Worm (Caenorhabditis elegans) whole organism, young adult: ENCODE results near the gene rpb-2.
A peak's percentile ranks its signal among the peaks of the same experiment; 100 is the strongest.

Experiments
- B0035.1 ChIP-seq: sonication (generic microtip); optimal IDR thresholded peaks from 2 replicates; lab custom pipeline; 2016; ENCODE audit warnings: missing genetic modification characterization, mild to moderate bottlenecking, missing compliant biosample characterization, missing genotype, missing genetic modification reagents
- B0336.3 ChIP-seq: fragments of 200-800 bp; sonication (Bioruptor generic); IDR thresholded peaks from 2 replicates; pipeline ENCODE4 v1.3.6; 2022; ENCODE audit warnings: missing genetic modification characterization, missing compliant biosample characterization
- C06A6.2 ChIP-seq: fragments of 200-800 bp; sonication (Bioruptor generic); conservative IDR thresholded peaks from 2 replicates; pipeline ENCODE4 v1.3.6; 2022; ENCODE audit warnings: missing genetic modification characterization, missing compliant biosample characterization
- C17E4.6 ChIP-seq: fragments of 200-800 bp; sonication (Bioruptor generic); IDR thresholded peaks from 2 replicates; pipeline ENCODE4 v1.3.6; 2022; ENCODE audit warnings: missing genetic modification reagents, missing genetic modification characterization, missing compliant biosample characterization
- D2030.7 ChIP-seq: fragments of 200-800 bp; sonication (Bioruptor generic); IDR thresholded peaks from 2 replicates; pipeline ENCODE4 v1.3.6; 2022; ENCODE audit warnings: missing genetic modification reagents, missing genetic modification characterization, missing compliant biosample characterization
- F22D6.2 ChIP-seq: sonication (generic microtip); optimal IDR thresholded peaks from 2 replicates; lab custom pipeline; 2016; ENCODE audit warnings: mild to moderate bottlenecking, missing genetic modification characterization, missing compliant biosample characterization
- F39B2.1 ChIP-seq: fragments of 200-800 bp; sonication (Bioruptor generic); IDR thresholded peaks from 2 replicates; pipeline ENCODE4 v1.3.6; 2022; ENCODE audit warnings: missing genetic modification reagents, missing genetic modification characterization, missing compliant biosample characterization
- F52B5.7 ChIP-seq: sonication (generic microtip); optimal IDR thresholded peaks from 2 replicates; lab custom pipeline; 2016; ENCODE audit warnings: mild to moderate bottlenecking, missing genetic modification characterization, missing compliant biosample characterization
- F55B11.4 ChIP-seq: sonication (generic microtip); optimal IDR thresholded peaks from 2 replicates; lab custom pipeline; 2016; ENCODE audit warnings: missing compliant biosample characterization, missing genetic modification characterization, borderline replicate concordance; ENCODE audit not compliant: insufficient read depth
- F57A8.1 ChIP-seq: fragments of 200-800 bp; sonication (Bioruptor generic); optimal IDR thresholded peaks from 2 replicates; lab custom pipeline; 2018; ENCODE audit warnings: mild to moderate bottlenecking, missing genetic modification characterization, moderate library complexity, missing compliant biosample characterization
- K11D2.4 ChIP-seq: fragments of 200-800 bp; sonication (Bioruptor generic); IDR thresholded peaks from 2 replicates; pipeline ENCODE4 v1.3.6; 2022; ENCODE audit warnings: missing genetic modification reagents, missing genetic modification characterization, missing compliant biosample characterization
- T26A5.8 ChIP-seq: sonication (generic microtip); optimal IDR thresholded peaks from 2 replicates; lab custom pipeline; 2016; ENCODE audit warnings: missing genetic modification characterization, missing compliant biosample characterization
- Y67H2A.10 ChIP-seq: fragments of 200-800 bp; sonication (Bioruptor generic); conservative IDR thresholded peaks from 2 replicates; pipeline ENCODE4 v1.3.6; 2022; ENCODE audit warnings: missing genetic modification reagents, missing genetic modification characterization, missing compliant biosample characterization
- Y95B8A.8 ChIP-seq: fragments of 200-800 bp; sonication (Bioruptor generic); IDR thresholded peaks from 2 replicates; pipeline ENCODE4 v1.3.6; 2022; ENCODE audit warnings: missing genetic modification reagents, missing genetic modification characterization, missing compliant biosample characterization
- aptf-2 ChIP-seq: fragments of 200-800 bp; sonication (Bioruptor generic); conservative IDR thresholded peaks from 2 replicates; pipeline ENCODE4 v1.3.6; 2022; ENCODE audit warnings: missing genetic modification reagents, missing genetic modification characterization, missing compliant biosample characterization
- athp-1 ChIP-seq: sonication (generic microtip); optimal IDR thresholded peaks from 2 replicates; lab custom pipeline; 2017; ENCODE audit warnings: mild to moderate bottlenecking, missing genetic modification characterization, missing compliant biosample characterization
- attf-3 ChIP-seq: fragments of 200-800 bp; sonication (Bioruptor generic); conservative IDR thresholded peaks from 2 replicates; pipeline ENCODE4 v1.3.6; 2022; ENCODE audit warnings: missing genetic modification reagents, missing genetic modification characterization, missing compliant biosample characterization
- attf-5 ChIP-seq: fragments of 200-800 bp; sonication (Bioruptor generic); optimal IDR thresholded peaks from 2 replicates; lab custom pipeline; 2018; ENCODE audit warnings: mild to moderate bottlenecking, missing genetic modification characterization, missing compliant biosample characterization
- ceh-27 ChIP-seq: fragments of 200-800 bp; sonication (Bioruptor generic); optimal IDR thresholded peaks from 2 replicates; lab custom pipeline; 2018; ENCODE audit warnings: mild to moderate bottlenecking, missing genetic modification characterization, moderate library complexity, missing compliant biosample characterization
- efl-1 ChIP-seq: fragments of 150-350 bp; optimal IDR thresholded peaks from 2 replicates; lab custom pipeline; 2014; ENCODE audit warnings: missing biosample characterization, missing genetic modification reagents, missing genetic modification characterization
- egl-44 ChIP-seq: fragments of 200-800 bp; sonication (Bioruptor generic); IDR thresholded peaks from 2 replicates; pipeline ENCODE4 v1.3.6; 2022; ENCODE audit warnings: missing genetic modification reagents, missing genetic modification characterization, missing compliant biosample characterization
- ets-4 ChIP-seq: fragments of 200-800 bp; sonication (Bioruptor generic); optimal IDR thresholded peaks from 2 replicates; lab custom pipeline; 2018; ENCODE audit warnings: mild to moderate bottlenecking, missing genetic modification characterization, missing compliant biosample characterization
- fkh-3 ChIP-seq: sonication (generic microtip); optimal IDR thresholded peaks from 2 replicates; lab custom pipeline; 2016; ENCODE audit warnings: mild to moderate bottlenecking, missing genetic modification characterization, missing compliant biosample characterization
- gei-17 ChIP-seq: fragments of 200-800 bp; sonication (Bioruptor generic); optimal IDR thresholded peaks from 2 replicates; lab custom pipeline; 2018; ENCODE audit warnings: mild to moderate bottlenecking, missing genetic modification characterization, missing compliant biosample characterization
- hrde-1 ChIP-seq: sonication (generic microtip); optimal IDR thresholded peaks from 2 replicates; lab custom pipeline; 2016; ENCODE audit warnings: missing genetic modification characterization, mild to moderate bottlenecking, missing compliant biosample characterization, moderate library complexity, missing genotype, missing genetic modification reagents, borderline replicate concordance
- lag-1 ChIP-seq: fragments of 200-800 bp; sonication (Bioruptor generic); IDR thresholded peaks from 2 replicates; pipeline ENCODE4 v1.3.6; 2022; ENCODE audit warnings: missing genetic modification reagents, missing genetic modification characterization, missing compliant biosample characterization
- lin-54 ChIP-seq: fragments of 200-800 bp; sonication (Bioruptor generic); optimal IDR thresholded peaks from 2 replicates; lab custom pipeline; 2018; ENCODE audit warnings: mild to moderate bottlenecking, missing genetic modification characterization, missing compliant biosample characterization
- lir-1 ChIP-seq: fragments of 200-800 bp; sonication (Bioruptor generic); conservative IDR thresholded peaks from 2 replicates; pipeline ENCODE4 v1.3.6; 2022; ENCODE audit warnings: missing genetic modification reagents, missing genetic modification characterization, missing compliant biosample characterization
- lsl-1 ChIP-seq: fragments of 200-800 bp; sonication (Bioruptor generic); optimal IDR thresholded peaks from 2 replicates; lab custom pipeline; 2018; ENCODE audit warnings: mild to moderate bottlenecking, missing genetic modification characterization, moderate library complexity, missing compliant biosample characterization
- lsy-27 ChIP-seq: sonication (generic microtip); optimal IDR thresholded peaks from 2 replicates; lab custom pipeline; 2017; ENCODE audit warnings: missing genetic modification characterization, mild to moderate bottlenecking, missing compliant biosample characterization, antibody characterized with exemption, missing genotype, borderline replicate concordance; ENCODE audit not compliant: insufficient read depth
- madf-10 ChIP-seq: sonication (generic microtip); optimal IDR thresholded peaks from 2 replicates; lab custom pipeline; 2016; ENCODE audit warnings: mild to moderate bottlenecking, missing genetic modification characterization, missing compliant biosample characterization
- madf-6 ChIP-seq: fragments of 200-800 bp; sonication (Bioruptor generic); IDR thresholded peaks from 2 replicates; pipeline ENCODE4 v1.3.6; 2022; ENCODE audit warnings: missing genetic modification reagents, missing genetic modification characterization, missing compliant biosample characterization
- nfya-1 ChIP-seq: sonication (generic microtip); optimal IDR thresholded peaks from 2 replicates; lab custom pipeline; 2017; ENCODE audit warnings: antibody characterized with exemption, missing compliant biosample characterization, missing genetic modification characterization, borderline replicate concordance; ENCODE audit not compliant: insufficient read depth
- nhr-120 ChIP-seq: fragments of 200-800 bp; sonication (Bioruptor generic); IDR thresholded peaks from 2 replicates; pipeline ENCODE4 v1.3.6; 2022; ENCODE audit warnings: missing genetic modification characterization, missing compliant biosample characterization
- nhr-90 ChIP-seq: sonication (generic microtip); optimal IDR thresholded peaks from 2 replicates; lab custom pipeline; 2016; ENCODE audit warnings: missing genotype, mild to moderate bottlenecking, missing genetic modification characterization, missing compliant biosample characterization
- pha-4 ChIP-seq: fragments of 150-350 bp; sonication (generic microtip); optimal IDR thresholded peaks from 2 replicates; lab custom pipeline; 2014; ENCODE audit warnings: missing biosample characterization, missing genetic modification reagents, missing genetic modification characterization
- rec-8 ChIP-seq, 2 experiments: sonication (generic microtip); optimal IDR thresholded peaks; 2 replicates each; lab custom pipeline; 2016; ENCODE audit warnings: mild to moderate bottlenecking in 2 of 2, missing genetic modification characterization in 2 of 2, missing genetic modification reagents in 2 of 2, missing genotype in 2 of 2, missing biosample characterization in 1 of 2, missing compliant biosample characterization in 1 of 2, moderate library complexity in 1 of 2
- snpc-1.3 ChIP-seq: sonication (generic microtip); optimal IDR thresholded peaks from 2 replicates; lab custom pipeline; 2017; ENCODE audit warnings: missing genetic modification characterization, mild to moderate bottlenecking, missing compliant biosample characterization, antibody characterized with exemption, moderate library complexity, missing genotype, missing genetic modification reagents; ENCODE audit not compliant: insufficient read depth
- snpc-3.4 ChIP-seq: sonication (generic microtip); optimal IDR thresholded peaks from 2 replicates; lab custom pipeline; 2017; ENCODE audit warnings: missing genetic modification characterization, mild to moderate bottlenecking, missing compliant biosample characterization, antibody characterized with exemption, moderate library complexity, missing genotype, missing genetic modification reagents
- somi-1 ChIP-seq: fragments of 200-800 bp; sonication (Bioruptor generic); optimal IDR thresholded peaks from 2 replicates; lab custom pipeline; 2018; ENCODE audit warnings: mild to moderate bottlenecking, missing genetic modification characterization, missing compliant biosample characterization
- tbp1 ChIP-seq: fragments of 200-800 bp; sonication (Bioruptor generic); optimal IDR thresholded peaks from 2 replicates; lab custom pipeline; 2018; ENCODE audit warnings: mild to moderate bottlenecking, missing genetic modification characterization, missing compliant biosample characterization
- tlf-1 ChIP-seq: fragments of 200-800 bp; sonication (Bioruptor generic); optimal IDR thresholded peaks from 2 replicates; lab custom pipeline; 2018; ENCODE audit warnings: mild to moderate bottlenecking, missing genetic modification characterization, missing compliant biosample characterization
- xnd-1 ChIP-seq: sonication (generic microtip); optimal IDR thresholded peaks from 2 replicates; lab custom pipeline; 2016; ENCODE audit warnings: missing genotype, missing genetic modification reagents, missing genetic modification characterization, missing compliant biosample characterization
- ztf-18 ChIP-seq: sonication (generic microtip); optimal IDR thresholded peaks from 2 replicates; lab custom pipeline; 2016; ENCODE audit warnings: missing genotype, mild to moderate bottlenecking, missing genetic modification characterization, missing compliant biosample characterization
- ztf-25 ChIP-seq: fragments of 200-800 bp; sonication (Bioruptor generic); IDR thresholded peaks from 2 replicates; pipeline ENCODE4 v1.3.6; 2022; ENCODE audit warnings: missing genetic modification reagents, missing genetic modification characterization, missing compliant biosample characterization
- ztf-28 ChIP-seq: fragments of 200-800 bp; sonication (Bioruptor generic); IDR thresholded peaks from 2 replicates; pipeline ENCODE4 v1.3.6; 2022; ENCODE audit warnings: missing genetic modification reagents, missing genetic modification characterization, missing compliant biosample characterization
- ztf-6 ChIP-seq: fragments of 200-800 bp; sonication (Bioruptor generic); IDR thresholded peaks from 2 replicates; pipeline ENCODE4 v1.3.6; 2022; ENCODE audit warnings: missing genetic modification reagents, missing genetic modification characterization, missing compliant biosample characterization

The rpb-2 gene

ce11 chrIII:4899728-4900127 lies 39.6 kb upstream of the rpb-2 start (continued):
- TF ChIP-seq attf-3 (GFP tag; lab: Robert Waterston, UW) (peak; percentile 76), C06A6.2 (GFP tag; lab: Robert Waterston, UW) (peak; percentile 100), tlf-1 (GFP tag; lab: Kevin White, UChicago) (peak; percentile 98), ztf-18 (tag; lab: Kevin White, UChicago) (peak; percentile 87), lir-1 (peak; percentile 96), nhr-90 (tag; lab: Kevin White, UChicago) (peak; percentile 97), ets-4 (GFP tag; lab: Kevin White, UChicago) (peak; percentile 99), madf-6 (GFP tag; lab: Robert Waterston, UW) (peak; percentile 78), fkh-3 (tag; lab: Kevin White, UChicago) (no peak), snpc-3.4 (tag; lab: Kevin White, UChicago) (no peak), B0336.3 (GFP tag; lab: Robert Waterston, UW) (peak; percentile 100), B0035.1 (tag; lab: Kevin White, UChicago) (peak; percentile 93), lin-54 (GFP tag; lab: Kevin White, UChicago) (peak; percentile 96), Y67H2A.10 (GFP tag; lab: Robert Waterston, UW) (peak; percentile 89), ztf-25 (GFP tag; lab: Robert Waterston, UW) (0 out of 2 replicates have a peak, but pooled peaks have one; percentile 70), F39B2.1 (GFP tag; lab: Robert Waterston, UW) (no peak), lsy-27 (no peak), egl-44 (peak; percentile 98), rec-8 (tag; optimal IDR thresholded peaks at IDR 0.05; lab: Kevin White, UChicago) (no peak), tbp1 (GFP tag; lab: Kevin White, UChicago) (peak; percentile 77), aptf-2 (peak; percentile 73; the same call in 1 of the 2 replicates), lag-1 (GFP tag; lab: Robert Waterston, UW) (peak; percentile 86; the same call in 1 of the 2 replicates), F57A8.1 (GFP tag; lab: Kevin White, UChicago) (peak; percentile 22), attf-5 (GFP tag; lab: Kevin White, UChicago) (peak; percentile 99), D2030.7 (GFP tag; lab: Robert Waterston, UW) (peak; percentile 41), snpc-1.3 (tag; lab: Kevin White, UChicago) (no peak), T26A5.8 (tag; lab: Kevin White, UChicago) (no peak), ztf-6 (peak; percentile 96), K11D2.4 (GFP tag; lab: Robert Waterston, UW) (peak; percentile 98), hrde-1 (tag; lab: Kevin White, UChicago) (no peak), nhr-120 (no peak), F22D6.2 (tag; lab: Kevin White, UChicago) (peak; percentile 93), pha-4 (peak; percentile 84), C17E4.6 (GFP tag; lab: Robert Waterston, UW) (peak; percentile 87), efl-1 (GFP tag; lab: Kevin White, UChicago) (peak; percentile 66), Y95B8A.8 (GFP tag; lab: Robert Waterston, UW) (peak; percentile 96), athp-1 (peak; percentile 96)

ce11 chrIII:4900260-4900659 lies 39.1 kb upstream of the rpb-2 start, which contains the start of gene tag-340:
TSS of gene tag-340 (plus strand) at chrIII:4900508.
- TF ChIP-seq lsl-1 (GFP tag; lab: Kevin White, UChicago) (peak; percentile 88), ztf-25 (GFP tag; lab: Robert Waterston, UW) (no peak), gei-17 (GFP tag; lab: Kevin White, UChicago) (no peak), lin-54 (GFP tag; lab: Kevin White, UChicago) (no peak), snpc-3.4 (tag; lab: Kevin White, UChicago) (peak; percentile 63), rec-8 (tag; optimal IDR thresholded peaks at IDR 0.05; lab: Kevin White, UChicago) (no peak), T26A5.8 (tag; lab: Kevin White, UChicago) (no peak), madf-10 (tag; lab: Kevin White, UChicago) (no peak), F52B5.7 (tag; lab: Kevin White, UChicago) (no peak), ztf-28 (GFP tag; lab: Robert Waterston, UW) (no peak), ceh-27 (no peak), D2030.7 (GFP tag; lab: Robert Waterston, UW) (peak; percentile 63), nhr-90 (tag; lab: Kevin White, UChicago) (no peak), F57A8.1 (GFP tag; lab: Kevin White, UChicago) (no peak), nfya-1 (tag; lab: Kevin White, UChicago) (no peak), somi-1 (GFP tag; lab: Kevin White, UChicago) (no peak), F55B11.4 (tag; lab: Kevin White, UChicago) (no peak), xnd-1 (tag; lab: Kevin White, UChicago) (peak; percentile 51)
